Fruit fly (Drosophila melanogaster) whole organism, embryonic: Measurements from ENCODE around the gene CG31388.

Experiments
- Abd-B ChIP-seq: fragments of 200-800 bp; sonication (Bioruptor generic); optimal IDR thresholded peaks from 2 replicates; lab custom pipeline; 2018; ENCODE audit warnings: missing biosample characterization, mild to moderate bottlenecking, missing genetic modification characterization, moderate library complexity
- Atf-2 ChIP-seq: fragments of 200-800 bp; sonication (Bioruptor generic); optimal IDR thresholded peaks from 2 replicates; lab custom pipeline; 2016; ENCODE audit warnings: missing biosample characterization, missing genetic modification characterization
- Awh ChIP-seq: fragments of 200-800 bp; sonication (Bioruptor generic); IDR thresholded peaks from 2 replicates; pipeline ENCODE4, ENCODE4 v1.3.6; 2022; ENCODE audit warnings: missing biosample characterization, missing genetic modification characterization
- Blimp-1 ChIP-seq: fragments of 200-800 bp; sonication (Bioruptor generic); optimal IDR thresholded peaks from 3 replicates; lab custom pipeline; 2018; ENCODE audit warnings: missing biosample characterization, missing genetic modification characterization, mild to moderate bottlenecking, moderate library complexity, missing genetic modification reagents
- CG10209 ChIP-seq: fragments of 200-800 bp; sonication (Bioruptor generic); optimal IDR thresholded peaks from 3 replicates; lab custom pipeline; 2017; ENCODE audit warnings: missing biosample characterization, mild to moderate bottlenecking, missing genetic modification characterization, missing genetic modification reagents
- CG10654 ChIP-seq: fragments of 200-800 bp; sonication (Bioruptor generic); optimal IDR thresholded peaks from 2 replicates; lab custom pipeline; 2016; ENCODE audit warnings: missing biosample characterization, missing genetic modification characterization
- CG11456 ChIP-seq: fragments of 200-800 bp; sonication (Bioruptor generic); IDR thresholded peaks from 3 replicates; pipeline ENCODE4 v1.3.6; 2022; ENCODE audit warnings: missing biosample characterization, missing genetic modification characterization
- CG13296 ChIP-seq: fragments of 200-800 bp; sonication (Bioruptor generic); optimal IDR thresholded peaks from 3 replicates; lab custom pipeline; 2018; ENCODE audit warnings: missing biosample characterization, mild to moderate bottlenecking, missing genetic modification characterization
- CG13424 ChIP-seq: fragments of 200-800 bp; sonication (Bioruptor generic); optimal IDR thresholded peaks from 2 replicates; lab custom pipeline; 2019; ENCODE audit warnings: missing biosample characterization, mild to moderate bottlenecking, missing genetic modification characterization, moderate library complexity
- CG13775 ChIP-seq: fragments of 200-800 bp; sonication (Bioruptor generic); optimal IDR thresholded peaks from 3 replicates; lab custom pipeline; 2017; ENCODE audit warnings: missing biosample characterization, mild to moderate bottlenecking, missing genetic modification characterization
- CG1602 ChIP-seq: fragments of 200-800 bp; sonication (Bioruptor generic); optimal IDR thresholded peaks from 3 replicates; lab custom pipeline; 2016; ENCODE audit warnings: missing biosample characterization, missing genetic modification characterization
- CG16813 ChIP-seq: fragments of 200-800 bp; sonication (Bioruptor generic); IDR thresholded peaks from 3 replicates; pipeline ENCODE4 v1.3.6; 2022; ENCODE audit warnings: missing biosample characterization, missing genetic modification characterization; ENCODE audit not compliant: partially characterized antibody
- CG16863 ChIP-seq: fragments of 200-800 bp; sonication (Bioruptor generic); optimal IDR thresholded peaks from 3 replicates; lab custom pipeline; 2016; ENCODE audit warnings: missing biosample characterization, missing genetic modification characterization
- CG1832 ChIP-seq: fragments of 200-800 bp; sonication (Bioruptor generic); optimal IDR thresholded peaks from 2 replicates; lab custom pipeline; 2017; ENCODE audit warnings: missing biosample characterization, mild to moderate bottlenecking, missing genetic modification characterization, inconsistent platforms
- CG2116 ChIP-seq: fragments of 200-800 bp; sonication (Bioruptor generic); optimal IDR thresholded peaks from 3 replicates; lab custom pipeline; 2018; ENCODE audit warnings: missing biosample characterization, mild to moderate bottlenecking, missing genetic modification characterization
- CG2678 ChIP-seq: fragments of 200-800 bp; sonication (Bioruptor generic); optimal IDR thresholded peaks from 3 replicates; lab custom pipeline; 2019; ENCODE audit warnings: missing biosample characterization, mild to moderate bottlenecking, missing genetic modification characterization, moderate library complexity
- CG30020 ChIP-seq: fragments of 200-800 bp; optimal IDR thresholded peaks from 2 replicates; lab custom pipeline; 2019; ENCODE audit warnings: missing biosample characterization, mild to moderate bottlenecking, missing genetic modification characterization, moderate library complexity
- CG30403 ChIP-seq: fragments of 200-800 bp; sonication (Bioruptor generic); optimal IDR thresholded peaks from 3 replicates; lab custom pipeline; 2016; ENCODE audit warnings: missing biosample characterization, missing genetic modification characterization
- CG32532 ChIP-seq: fragments of 200-800 bp; sonication (Bioruptor generic); IDR thresholded peaks from 2 replicates; pipeline ENCODE4 v1.3.6; 2022; ENCODE audit warnings: missing biosample characterization, missing genetic modification characterization
- CG3847 ChIP-seq: fragments of 200-800 bp; sonication (Bioruptor generic); IDR thresholded peaks from 2 replicates; pipeline ENCODE4 v1.3.6; 2022; ENCODE audit warnings: missing biosample characterization, missing genetic modification characterization
- CG4328 ChIP-seq: fragments of 200-800 bp; sonication (Bioruptor generic); optimal IDR thresholded peaks from 3 replicates; lab custom pipeline; 2017; ENCODE audit warnings: missing biosample characterization, missing genetic modification reagents, missing genetic modification characterization
- CG6765 ChIP-seq: fragments of 200-800 bp; sonication (Bioruptor generic); optimal IDR thresholded peaks from 3 replicates; lab custom pipeline; 2017; ENCODE audit warnings: missing biosample characterization, mild to moderate bottlenecking, missing genetic modification characterization
- CG6791 ChIP-seq: fragments of 200-800 bp; sonication (Bioruptor generic); IDR thresholded peaks from 3 replicates; pipeline ENCODE4 v1.3.6; 2022; ENCODE audit warnings: missing biosample characterization, missing genetic modification characterization; ENCODE audit not compliant: partially characterized antibody
- CG7745 ChIP-seq: fragments of 200-800 bp; sonication (Bioruptor generic); optimal IDR thresholded peaks from 2 replicates; lab custom pipeline; 2018; ENCODE audit warnings: missing biosample characterization, mild to moderate bottlenecking, missing genetic modification characterization, moderate library complexity
- CHES-1-like ChIP-seq: fragments of 200-800 bp; sonication (Bioruptor generic); optimal IDR thresholded peaks from 2 replicates; lab custom pipeline; 2016; ENCODE audit warnings: missing biosample characterization, missing genetic modification characterization
- CoRest ChIP-seq: fragments of 200-800 bp; sonication (Bioruptor generic); optimal IDR thresholded peaks from 3 replicates; lab custom pipeline; 2018; ENCODE audit warnings: missing biosample characterization, mild to moderate bottlenecking, missing genetic modification characterization, moderate library complexity
- Doc2 ChIP-seq: fragments of 200-800 bp; sonication (Bioruptor generic); IDR thresholded peaks from 2 replicates; pipeline ENCODE4 v1.3.6; 2022; ENCODE audit warnings: missing biosample characterization, missing genetic modification characterization
- Dref ChIP-seq: fragments of 200-800 bp; sonication (Bioruptor generic); IDR thresholded peaks from 2 replicates; pipeline ENCODE4 v1.3.6; 2022; ENCODE audit warnings: missing biosample characterization, missing genetic modification characterization
- Fer1 ChIP-seq: fragments of 200-800 bp; sonication (Bioruptor generic); optimal IDR thresholded peaks from 2 replicates; lab custom pipeline; 2017; ENCODE audit warnings: missing biosample characterization, mild to moderate bottlenecking, missing genetic modification characterization
- MBD-R2 ChIP-seq: fragments of 200-800 bp; sonication (Bioruptor generic); IDR thresholded peaks from 2 replicates; pipeline ENCODE4 v1.3.6; 2022; ENCODE audit warnings: missing biosample characterization, missing genetic modification characterization
- Myb ChIP-seq: fragments of 200-800 bp; sonication (Bioruptor generic); optimal IDR thresholded peaks from 2 replicates; lab custom pipeline; 2016; ENCODE audit warnings: missing biosample characterization, missing genetic modification characterization
- NFAT ChIP-seq: fragments of 200-800 bp; sonication (Bioruptor generic); IDR thresholded peaks from 2 replicates; pipeline ENCODE4 v1.3.6; 2022; ENCODE audit warnings: missing biosample characterization, missing genetic modification characterization
- Nf-YC ChIP-seq: fragments of 200-800 bp; optimal IDR thresholded peaks from 3 replicates; lab custom pipeline; 2019; ENCODE audit warnings: missing biosample characterization, mild to moderate bottlenecking, missing genetic modification characterization, moderate library complexity
- NfI ChIP-seq: fragments of 200-800 bp; sonication (Bioruptor generic); optimal IDR thresholded peaks from 3 replicates; lab custom pipeline; 2018; ENCODE audit warnings: missing biosample characterization, mild to moderate bottlenecking, missing genetic modification characterization, moderate library complexity
- chm ChIP-seq: fragments of 200-800 bp; sonication (Bioruptor generic); IDR thresholded peaks from 2 replicates; pipeline ENCODE4 v1.3.6; 2022; ENCODE audit warnings: missing biosample characterization, missing genetic modification characterization
- dysf ChIP-seq: fragments of 200-800 bp; sonication (Bioruptor generic); IDR thresholded peaks from 3 replicates; pipeline ENCODE4 v1.3.6; 2022; ENCODE audit warnings: missing biosample characterization, missing genetic modification characterization
- exex ChIP-seq: fragments of 200-800 bp; sonication (Bioruptor generic); optimal IDR thresholded peaks from 4 replicates; lab custom pipeline; 2018; ENCODE audit warnings: missing biosample characterization, mild to moderate bottlenecking, missing genetic modification characterization, moderate library complexity
- hbn ChIP-seq: fragments of 200-800 bp; sonication (Bioruptor generic); IDR thresholded peaks from 2 replicates; pipeline ENCODE4 v1.3.6; 2022; ENCODE audit warnings: missing biosample characterization, missing genetic modification characterization; ENCODE audit not compliant: partially characterized antibody
- jigr1 ChIP-seq: fragments of 200-800 bp; sonication (Bioruptor generic); IDR thresholded peaks from 3 replicates; pipeline ENCODE4 v1.3.6; 2022; ENCODE audit warnings: missing biosample characterization, missing genetic modification characterization
- kah ChIP-seq: fragments of 200-800 bp; sonication (Bioruptor generic); optimal IDR thresholded peaks from 2 replicates; lab custom pipeline; 2018; ENCODE audit warnings: missing biosample characterization, mild to moderate bottlenecking, missing genetic modification characterization
- knrl ChIP-seq: fragments of 200-800 bp; sonication (Bioruptor generic); IDR thresholded peaks from 3 replicates; pipeline ENCODE4 v1.3.6; 2022; ENCODE audit warnings: missing biosample characterization, missing genetic modification characterization; ENCODE audit not compliant: partially characterized antibody
- lmd ChIP-seq: fragments of 200-800 bp; sonication (Bioruptor generic); IDR thresholded peaks from 2 replicates; pipeline ENCODE4 v1.3.6; 2022; ENCODE audit warnings: missing biosample characterization, missing genetic modification characterization
- mam ChIP-seq: fragments of 200-800 bp; sonication (Bioruptor generic); optimal IDR thresholded peaks from 3 replicates; lab custom pipeline; 2016; ENCODE audit warnings: missing biosample characterization, missing genetic modification characterization
- onecut ChIP-seq: fragments of 200-800 bp; sonication (Bioruptor generic); IDR thresholded peaks from 2 replicates; pipeline ENCODE4 v1.3.6; 2022; ENCODE audit warnings: missing biosample characterization, missing genetic modification characterization
- run ChIP-seq: fragments of 200-800 bp; sonication (Bioruptor generic); optimal IDR thresholded peaks from 3 replicates; lab custom pipeline; 2018; ENCODE audit warnings: missing biosample characterization, mild to moderate bottlenecking, missing genetic modification characterization
- sens ChIP-seq: fragments of 200-800 bp; sonication (Bioruptor generic); peaks from one replicate; lab custom pipeline; 2016; ENCODE audit warnings: missing biosample characterization, missing genetic modification characterization
- sima ChIP-seq: fragments of 200-800 bp; sonication (Bioruptor generic); optimal IDR thresholded peaks from 2 replicates; lab custom pipeline; 2016; ENCODE audit warnings: missing biosample characterization, missing genetic modification characterization
- tin ChIP-seq: fragments of 200-800 bp; sonication (Bioruptor generic); optimal IDR thresholded peaks from 3 replicates; lab custom pipeline; 2016; ENCODE audit warnings: missing biosample characterization, missing genetic modification characterization
- trem ChIP-seq: fragments of 200-800 bp; optimal IDR thresholded peaks from 3 replicates; lab custom pipeline; 2019; ENCODE audit warnings: missing biosample characterization, mild to moderate bottlenecking, missing genetic modification characterization, moderate library complexity

CG31388 gene

dm6 chr3R:11209801-11210402 is 27.7 kb upstream of the CG31388 start, which contains the start of the genes SdhC and Tctp (continued):
- TF ChIP-seq CG10654 (peak; percentile 15), CG2678 (peak; percentile 52), CG3847 (GFP tag; lab: Robert Waterston, UW) (peak; percentile 28; the same call in 1 of the 2 replicates), tin (peak; percentile 49), Nf-YC (tag; lab: Kevin White, UChicago) (peak; percentile 70), CG10209 (GFP tag; lab: Kevin White, UChicago) (peak; percentile 12), Doc2 (GFP tag; lab: Robert Waterston, UW) (no peak), CG13296 (GFP tag; lab: Kevin White, UChicago) (peak; percentile 58), CG11456 (GFP tag; lab: Robert Waterston, UW) (peak; percentile 23; the same call in 2 of the 3 replicates), CG2116 (GFP tag; lab: Kevin White, UChicago) (peak; percentile 76), NFAT (peak; percentile 33; the same call in 1 of the 2 replicates), NfI (GFP tag; lab: Kevin White, UChicago) (peak; percentile 38), Blimp-1 (peak; percentile 42), dysf (GFP tag; lab: Robert Waterston, UW) (no peak), run (tag; lab: Kevin White, UChicago) (peak; percentile 41), mam (GFP tag; lab: Kevin White, UChicago) (peak; percentile 47), CG6791 (GFP tag; lab: Robert Waterston, UW) (peak; percentile 62), CG1602 (GFP tag; lab: Kevin White, UChicago) (peak; percentile 0), CoRest (tag; lab: Kevin White, UChicago) (peak; percentile 64), sens (GFP tag; lab: Kevin White, UChicago) (peak; percentile 90), CG4328 (GFP tag; lab: Kevin White, UChicago) (peak; percentile 30), lmd (no peak), CG13775 (GFP tag; lab: Kevin White, UChicago) (peak; percentile 53), hbn (GFP tag; lab: Robert Waterston, UW) (peak; percentile 42; the same call in 1 of the 2 replicates), jigr1 (GFP tag; lab: Robert Waterston, UW) (no peak), Awh (0 out of 2 replicates have a peak, but pooled peaks have one; percentile 26), CG7745 (no peak), knrl (peak; percentile 48; the same call in 2 of the 3 replicates), CG30020 (peak; percentile 64), CG1832 (no peak), exex (peak; percentile 23), onecut (peak; percentile 70), CHES-1-like (peak; percentile 10), Fer1 (GFP tag; lab: Kevin White, UChicago) (peak; percentile 50), Abd-B (peak; percentile 46), Atf-2 (GFP tag; lab: Kevin White, UChicago) (peak; percentile 6), Myb (GFP tag; lab: Kevin White, UChicago) (no peak), CG30403 (peak; percentile 76), CG16813 (GFP tag; lab: Robert Waterston, UW) (peak; percentile 20; the same call in 1 of the 3 replicates), MBD-R2 (GFP tag; lab: Robert Waterston, UW) (0 out of 2 replicates have a peak, but pooled peaks have one; percentile 25), Dref (GFP tag; lab: Robert Waterston, UW) (peak; percentile 74), chm (GFP tag; lab: Robert Waterston, UW) (0 out of 2 replicates have a peak, but pooled peaks have one; percentile 49), trem (tag; lab: Kevin White, UChicago) (peak; percentile 100), CG6765 (GFP tag; lab: Kevin White, UChicago) (peak; percentile 40), CG16863 (GFP tag; lab: Kevin White, UChicago) (peak; percentile 49), CG32532 (GFP tag; lab: Robert Waterston, UW) (peak; percentile 57), kah (GFP tag; lab: Kevin White, UChicago) (peak; percentile 13), sima (no peak), CG13424 (tag; lab: Kevin White, UChicago) (peak; percentile 60)
